Fruit fly (Drosophila melanogaster) whole organism, adult: Measurements from ENCODE around the gene CG46397.

ENCODE experiments used
- CG11617 ChIP-seq: fragments of 200-800 bp; sonication (Bioruptor generic); optimal IDR thresholded peaks from 2 replicates; lab custom pipeline; 2017; ENCODE audit warnings: mild to moderate bottlenecking, missing biosample characterization, missing genetic modification reagents, missing genetic modification characterization
- CG12768 ChIP-seq: fragments of 200-800 bp; sonication (Bioruptor generic); optimal IDR thresholded peaks from 2 replicates; lab custom pipeline; 2017; ENCODE audit warnings: missing biosample characterization, missing genetic modification characterization, mild to moderate bottlenecking, moderate library complexity, missing genetic modification reagents
- CG14711 ChIP-seq: fragments of 200-800 bp; sonication (Bioruptor generic); optimal IDR thresholded peaks from 2 replicates; lab custom pipeline; 2018; ENCODE audit warnings: missing biosample characterization, mild to moderate bottlenecking, missing genetic modification characterization, moderate library complexity
- CG1620 ChIP-seq: fragments of 200-800 bp; sonication (Bioruptor generic); optimal IDR thresholded peaks from 2 replicates; lab custom pipeline; 2016; ENCODE audit warnings: missing biosample characterization, missing genetic modification characterization
- CG33017 ChIP-seq: fragments of 200-800 bp; sonication (Bioruptor generic); optimal IDR thresholded peaks from 2 replicates; lab custom pipeline; 2018; ENCODE audit warnings: missing biosample characterization, mild to moderate bottlenecking, missing genetic modification characterization, moderate library complexity
- CG5204 ChIP-seq: fragments of 200-800 bp; sonication (Bioruptor generic); optimal IDR thresholded peaks from 2 replicates; lab custom pipeline; 2016; ENCODE audit warnings: missing biosample characterization, missing genetic modification characterization
- CG7045 ChIP-seq: fragments of 200-800 bp; sonication (Bioruptor generic); optimal IDR thresholded peaks from 2 replicates; lab custom pipeline; 2017; ENCODE audit warnings: missing biosample characterization, mild to moderate bottlenecking, missing genetic modification characterization
- CG7101 ChIP-seq: fragments of 200-800 bp; sonication (Bioruptor generic); optimal IDR thresholded peaks from 2 replicates; lab custom pipeline; 2018; ENCODE audit warnings: missing biosample characterization, mild to moderate bottlenecking, missing genetic modification characterization, moderate library complexity
- Clk ChIP-seq: fragments of 200-800 bp; sonication (Bioruptor generic); optimal IDR thresholded peaks from 2 replicates; lab custom pipeline; 2017; ENCODE audit warnings: missing biosample characterization, missing genetic modification characterization
- Crg-1 ChIP-seq: fragments of 200-800 bp; sonication (Bioruptor generic); optimal IDR thresholded peaks from 2 replicates; lab custom pipeline; 2016; ENCODE audit warnings: missing biosample characterization, missing genetic modification characterization
- Hr96 ChIP-seq: fragments of 200-800 bp; sonication (Bioruptor generic); optimal IDR thresholded peaks from 2 replicates; lab custom pipeline; 2016; ENCODE audit warnings: missing biosample characterization, missing genetic modification characterization
- Mnt ChIP-seq: fragments of 200-800 bp; sonication (Bioruptor generic); optimal IDR thresholded peaks from 2 replicates; lab custom pipeline; 2016; ENCODE audit warnings: missing biosample characterization, mild to moderate bottlenecking, missing genetic modification characterization
- bab1 ChIP-seq: fragments of 200-800 bp; sonication (Bioruptor generic); optimal IDR thresholded peaks from 3 replicates; lab custom pipeline; 2019; ENCODE audit warnings: missing biosample characterization, mild to moderate bottlenecking, missing genetic modification characterization, moderate library complexity
- cic ChIP-seq: fragments of 200-800 bp; sonication (Bioruptor generic); optimal IDR thresholded peaks from 2 replicates; lab custom pipeline; 2017; ENCODE audit warnings: missing biosample characterization, mild to moderate bottlenecking, missing genetic modification characterization, moderate library complexity
- cnc ChIP-seq, 2 experiments: fragments of >200 bp; optimal IDR thresholded peaks; 2 replicates each; lab custom pipeline; 2017
- kay ChIP-seq: fragments of 200-800 bp; sonication (Bioruptor generic); peaks from one replicate; lab custom pipeline; 2016; ENCODE audit warnings: missing biosample characterization, missing genetic modification characterization, borderline replicate concordance
- ovo ChIP-seq: fragments of 200-800 bp; sonication (Bioruptor generic); optimal IDR thresholded peaks from 2 replicates; lab custom pipeline; 2016; ENCODE audit warnings: missing biosample characterization, missing genetic modification characterization
- pad ChIP-seq: fragments of 200-800 bp; sonication (Bioruptor generic); optimal IDR thresholded peaks from 3 replicates; lab custom pipeline; 2017; ENCODE audit warnings: missing biosample characterization, missing genetic modification characterization, mild to moderate bottlenecking, moderate library complexity, missing genetic modification reagents
- tj ChIP-seq: fragments of 200-800 bp; sonication (Bioruptor generic); optimal IDR thresholded peaks from 3 replicates; lab custom pipeline; 2017; ENCODE audit warnings: missing biosample characterization, mild to moderate bottlenecking, missing genetic modification characterization, moderate library complexity
- toe ChIP-seq: fragments of 200-800 bp; sonication (Bioruptor generic); optimal IDR thresholded peaks from 2 replicates; lab custom pipeline; 2016; ENCODE audit warnings: missing biosample characterization, missing genetic modification characterization

Gene CG46397

dm6 chr2L:8946718-8947316 is at the start of gene CG46397:
Gene CG46397, plus strand, starts transcription at chr2L:8947266.
- no peak for TF ChIP-seq CG12768 (GFP tag; lab: Kevin White, UChicago)

dm6 chr2L:8897954-8898713 is 48.9 kb upstream of the CG46397 start:
- peak; percentile 46 for TF ChIP-seq CG14711 (tag; lab: Kevin White, UChicago)
- TF ChIP-seq CG33017 (tag; lab: Kevin White, UChicago): peak; percentile 10
- TF ChIP-seq CG12768 (GFP tag; lab: Kevin White, UChicago): no peak
- TF ChIP-seq CG5204 (GFP tag; lab: Kevin White, UChicago): peak; percentile 45

- no peak for TF ChIP-seq CG7045 (GFP tag; lab: Kevin White, UChicago)
- no peak for TF ChIP-seq CG33017 (tag; lab: Kevin White, UChicago)
- TF ChIP-seq CG14711 (tag; lab: Kevin White, UChicago): no peak
- no peak for TF ChIP-seq CG12768 (GFP tag; lab: Kevin White, UChicago)
- TF ChIP-seq CG1620 (GFP tag; lab: Kevin White, UChicago): no peak
- TF ChIP-seq CG5204 (GFP tag; lab: Kevin White, UChicago): no peak
- TF ChIP-seq Crg-1: no peak
- TF ChIP-seq cnc (optimal IDR thresholded peaks at IDR 0.05; lab: Kevin White, UChicago): no peak
- no peak for TF ChIP-seq kay (GFP tag; lab: Kevin White, UChicago)
- no peak for TF ChIP-seq Mnt (GFP tag; lab: Kevin White, UChicago)
- TF ChIP-seq cic: no peak
- TF ChIP-seq CG7101 (tag; lab: Kevin White, UChicago): no peak
Measured at dm6 chr2L:8898714-8899652, 48.1 kb upstream of the CG46397 start, which contains the start of gene CG34398. Gene CG34398, plus strand, starts transcription at chr2L:8898786.

- TF ChIP-seq bab1 (GFP tag; lab: Kevin White, UChicago): no peak
- TF ChIP-seq tj: no peak
- TF ChIP-seq ovo: no peak
- TF ChIP-seq cic: no peak
- TF ChIP-seq pad (GFP tag; lab: Kevin White, UChicago): no peak
- TF ChIP-seq CG1620 (GFP tag; lab: Kevin White, UChicago): no peak
- TF ChIP-seq CG5204 (GFP tag; lab: Kevin White, UChicago): no peak
- TF ChIP-seq CG33017 (tag; lab: Kevin White, UChicago): no peak
- no peak for TF ChIP-seq CG14711 (tag; lab: Kevin White, UChicago)
- TF ChIP-seq CG12768 (GFP tag; lab: Kevin White, UChicago): no peak
- TF ChIP-seq CG11617 (GFP tag; lab: Kevin White, UChicago): no peak
- TF ChIP-seq Clk (GFP tag; lab: Kevin White, UChicago): no peak
- TF ChIP-seq Crg-1: no peak
Measured at dm6 chr2L:8901882-8902281, 45.2 kb upstream of the CG46397 start.

- TF ChIP-seq CG5204 (GFP tag; lab: Kevin White, UChicago) (no peak), CG12768 (GFP tag; lab: Kevin White, UChicago) (no peak), Clk (GFP tag; lab: Kevin White, UChicago) (no peak), tj (no peak), toe (no peak), pad (GFP tag; lab: Kevin White, UChicago) (no peak), CG7045 (GFP tag; lab: Kevin White, UChicago) (no peak), CG11617 (GFP tag; lab: Kevin White, UChicago) (no peak), Hr96 (no peak), cic (no peak), cnc (optimal IDR thresholded peaks at IDR 0.05; lab: Kevin White, UChicago) (no peak), bab1 (GFP tag; lab: Kevin White, UChicago) (no peak), CG33017 (tag; lab: Kevin White, UChicago) (no peak)
Measured at dm6 chr2L:8906279-8906678, 40.8 kb upstream of the CG46397 start.

dm6 chr2L:8915709-8916108 is 31.4 kb upstream of the CG46397 start:
- TF ChIP-seq tj (no peak), cic (no peak), toe (no peak), Crg-1 (no peak), CG5204 (GFP tag; lab: Kevin White, UChicago) (no peak), Hr96 (no peak), CG33017 (tag; lab: Kevin White, UChicago) (no peak), CG1620 (GFP tag; lab: Kevin White, UChicago) (no peak), bab1 (GFP tag; lab: Kevin White, UChicago) (no peak), Mnt (GFP tag; lab: Kevin White, UChicago) (no peak), cnc (optimal IDR thresholded peaks at IDR 0.05; lab: Kevin White, UChicago) (no peak), CG7045 (GFP tag; lab: Kevin White, UChicago) (no peak), kay (GFP tag; lab: Kevin White, UChicago) (no peak), Clk (GFP tag; lab: Kevin White, UChicago) (no peak), pad (GFP tag; lab: Kevin White, UChicago) (no peak), CG7101 (tag; lab: Kevin White, UChicago) (no peak), CG14711 (tag; lab: Kevin White, UChicago) (no peak), CG11617 (GFP tag; lab: Kevin White, UChicago) (no peak), CG12768 (GFP tag; lab: Kevin White, UChicago) (no peak), ovo (no peak)
